Worm (Caenorhabditis elegans) whole organism, L3 larva: ENCODE results near the gene F13A2.5.

ENCODE experiments used
- ZK546.5 ChIP-seq: sonication (generic microtip); optimal IDR thresholded peaks from 2 replicates; lab custom pipeline; 2017; ENCODE audit warnings: missing biosample characterization, missing genetic modification characterization
- aly-2 ChIP-seq: fragments of 150-350 bp; optimal IDR thresholded peaks from 2 replicates; lab custom pipeline; 2014; ENCODE audit warnings: missing biosample characterization, missing genetic modification characterization
- ama-1 ChIP-seq: fragments of 150-350 bp; optimal IDR thresholded peaks from 2 replicates; lab custom pipeline; 2018
- ceh-16 ChIP-seq: sonication (generic microtip); optimal IDR thresholded peaks from 2 replicates; lab custom pipeline; 2017; ENCODE audit warnings: missing biosample characterization, missing genetic modification characterization
- ceh-28 ChIP-seq: fragments of 150-350 bp; optimal IDR thresholded peaks from 2 replicates; lab custom pipeline; 2014; ENCODE audit warnings: missing biosample characterization, missing genetic modification reagents, missing genetic modification characterization
- ceh-82 ChIP-seq: fragments of 150-350 bp; optimal IDR thresholded peaks from 2 replicates; lab custom pipeline; 2014; ENCODE audit warnings: missing biosample characterization, missing genetic modification characterization
- ceh-9 ChIP-seq: sonication (generic microtip); optimal IDR thresholded peaks from 2 replicates; lab custom pipeline; 2018; ENCODE audit warnings: missing biosample characterization, missing genetic modification characterization
- egl-27 ChIP-seq: sonication (generic microtip); optimal IDR thresholded peaks from 4 replicates; lab custom pipeline; 2017; ENCODE audit warnings: missing biosample characterization, missing genetic modification reagents, missing genetic modification characterization
- egl-5 ChIP-seq: fragments of 150-350 bp; optimal IDR thresholded peaks from 2 replicates; lab custom pipeline; 2017; ENCODE audit warnings: missing biosample characterization, missing genetic modification reagents, missing genetic modification characterization, inconsistent platforms
- elt-1 ChIP-seq: fragments of 150-350 bp; optimal IDR thresholded peaks from 2 replicates; lab custom pipeline; 2014; ENCODE audit warnings: missing biosample characterization, missing genetic modification characterization
- elt-2 ChIP-seq: sonication (generic microtip); optimal IDR thresholded peaks from 2 replicates; lab custom pipeline; 2016; ENCODE audit warnings: missing genetic modification reagents, mild to moderate bottlenecking, missing genetic modification characterization, missing compliant biosample characterization
- elt-3 ChIP-seq, 3 experiments: fragments of 150-350 bp in 1 of 3; sonication (generic microtip) in 2 of 3; optimal IDR thresholded peaks; 2 replicates in 2 of 3; 4 replicates in 1 of 3; lab custom pipeline; 2014 to 2017; ENCODE audit warnings: missing biosample characterization in 3 of 3, missing genetic modification characterization in 3 of 3
- eor-1 ChIP-seq, 2 experiments: fragments of 150-350 bp; optimal IDR thresholded peaks; 2 replicates each; lab custom pipeline; 2014 to 2018; ENCODE audit warnings: missing biosample characterization in 2 of 2, missing genetic modification characterization in 2 of 2
- fkh-10 ChIP-seq: sonication (generic microtip); optimal IDR thresholded peaks from 2 replicates; lab custom pipeline; 2017; ENCODE audit warnings: missing biosample characterization, missing genetic modification reagents, missing genetic modification characterization
- fkh-2 ChIP-seq: fragments of 150-350 bp; optimal IDR thresholded peaks from 2 replicates; lab custom pipeline; 2014; ENCODE audit warnings: missing biosample characterization, missing genetic modification reagents, missing genetic modification characterization
- fos-1 ChIP-seq: fragments of 150-350 bp; optimal IDR thresholded peaks from 2 replicates; lab custom pipeline; 2014; ENCODE audit warnings: missing biosample characterization, missing genetic modification characterization
- hmg-11 ChIP-seq: sonication (generic microtip); optimal IDR thresholded peaks from 2 replicates; lab custom pipeline; 2016; ENCODE audit warnings: missing genetic modification characterization, missing compliant biosample characterization
- jun-1 ChIP-seq: fragments of 150-350 bp; optimal IDR thresholded peaks from 2 replicates; lab custom pipeline; 2014; ENCODE audit warnings: missing biosample characterization, missing genetic modification reagents, missing genetic modification characterization
- lin-15B ChIP-seq: fragments of 150-350 bp; optimal IDR thresholded peaks from 2 replicates; lab custom pipeline; 2014; ENCODE audit warnings: missing biosample characterization, missing genetic modification characterization
- lin-39 ChIP-seq: fragments of 150-350 bp; optimal IDR thresholded peaks from 2 replicates; lab custom pipeline; 2018; ENCODE audit warnings: missing biosample characterization, missing genetic modification reagents, missing genetic modification characterization
- lsy-12 ChIP-seq: sonication (generic microtip); optimal IDR thresholded peaks from 2 replicates; lab custom pipeline; 2016; ENCODE audit warnings: mild to moderate bottlenecking, missing genetic modification characterization, missing compliant biosample characterization
- mdl-1 ChIP-seq: fragments of 150-350 bp; optimal IDR thresholded peaks from 2 replicates; lab custom pipeline; 2014; ENCODE audit warnings: missing biosample characterization, missing genetic modification characterization
- mml-1 ChIP-seq: fragments of 150-350 bp; sonication (generic microtip); optimal IDR thresholded peaks from 3 replicates; lab custom pipeline; 2014; ENCODE audit warnings: missing biosample characterization, missing genetic modification characterization
- nfya-1 ChIP-seq: sonication (generic microtip); optimal IDR thresholded peaks from 2 replicates; lab custom pipeline; 2017; ENCODE audit warnings: missing genetic modification characterization, mild to moderate bottlenecking, missing compliant biosample characterization, antibody characterized with exemption, moderate library complexity; ENCODE audit not compliant: insufficient read depth
- nhr-23 ChIP-seq: fragments of 150-350 bp; optimal IDR thresholded peaks from 2 replicates; lab custom pipeline; 2014; ENCODE audit warnings: missing biosample characterization, missing genetic modification reagents, missing genetic modification characterization
- nhr-25 ChIP-seq: sonication (generic microtip); optimal IDR thresholded peaks from 2 replicates; lab custom pipeline; 2017; ENCODE audit warnings: missing biosample characterization, missing genetic modification characterization
- nhr-28 ChIP-seq: fragments of 150-350 bp; optimal IDR thresholded peaks from 2 replicates; lab custom pipeline; 2014; ENCODE audit warnings: missing biosample characterization, missing genetic modification characterization
- nhr-43 ChIP-seq: sonication (generic microtip); optimal IDR thresholded peaks from 2 replicates; lab custom pipeline; 2016; ENCODE audit warnings: mild to moderate bottlenecking, missing genetic modification characterization, missing compliant biosample characterization; ENCODE audit not compliant: poor library complexity, severe bottlenecking
- nhr-67 ChIP-seq: fragments of 150-350 bp; optimal IDR thresholded peaks from 2 replicates; lab custom pipeline; 2014; ENCODE audit warnings: missing biosample characterization, missing genetic modification characterization
- nhr-76 ChIP-seq: fragments of 150-350 bp; sonication (generic microtip); optimal IDR thresholded peaks from 5 replicates; lab custom pipeline; 2014; ENCODE audit warnings: missing biosample characterization, missing genetic modification characterization
- pqm-1 ChIP-seq: fragments of 150-350 bp; optimal IDR thresholded peaks from 2 replicates; lab custom pipeline; 2017; ENCODE audit warnings: missing biosample characterization, missing genetic modification characterization, inconsistent platforms
- sea-2 ChIP-seq: fragments of 150-350 bp; sonication (generic microtip); optimal IDR thresholded peaks from 4 replicates; lab custom pipeline; 2014; ENCODE audit warnings: missing biosample characterization, missing genetic modification reagents, missing genetic modification characterization
- skn-1 ChIP-seq: fragments of 150-350 bp; optimal IDR thresholded peaks from 2 replicates; lab custom pipeline; 2014; ENCODE audit warnings: missing biosample characterization, missing genetic modification characterization
- tbx-2 ChIP-seq: sonication (generic microtip); optimal IDR thresholded peaks from 2 replicates; lab custom pipeline; 2016; ENCODE audit warnings: mild to moderate bottlenecking, missing genetic modification characterization, missing compliant biosample characterization
- unc-62 ChIP-seq: fragments of 150-350 bp; sonication (generic microtip); optimal IDR thresholded peaks from 4 replicates; lab custom pipeline; 2014; ENCODE audit warnings: missing biosample characterization, missing genetic modification reagents, missing genetic modification characterization
- zag-1 ChIP-seq: fragments of 150-350 bp; optimal IDR thresholded peaks from 2 replicates; lab custom pipeline; 2014; ENCODE audit warnings: missing biosample characterization, missing genetic modification characterization
- ztf-11 ChIP-seq: fragments of 150-350 bp; optimal IDR thresholded peaks from 2 replicates; lab custom pipeline; 2014; ENCODE audit warnings: missing biosample characterization, missing genetic modification characterization
- ztf-4 ChIP-seq: fragments of 150-350 bp; optimal IDR thresholded peaks from 2 replicates; lab custom pipeline; 2014; ENCODE audit warnings: missing biosample characterization, missing genetic modification characterization

Gene F13A2.5

DNA sequence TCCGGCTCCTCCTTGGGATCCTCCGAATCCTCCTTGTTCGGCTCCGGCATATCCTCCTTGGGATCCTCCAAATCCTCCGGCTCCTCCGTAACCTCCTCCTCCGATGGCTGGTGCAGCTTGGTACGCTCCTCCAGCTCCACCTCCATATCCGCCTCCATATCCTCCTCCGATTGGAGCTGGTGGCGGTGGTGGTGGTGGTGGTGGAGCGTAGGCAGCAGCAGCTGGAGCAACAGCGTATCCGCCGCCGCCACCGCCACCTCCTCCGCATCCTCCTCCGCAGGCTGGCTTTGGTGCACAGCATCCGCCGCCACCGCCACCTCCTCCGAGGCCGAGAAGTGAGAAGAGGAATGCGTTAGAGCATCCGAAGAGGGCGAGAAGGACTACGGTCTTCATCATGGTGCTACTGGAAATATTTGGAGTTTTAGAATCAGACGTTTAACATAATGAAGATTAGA is 31.0 kb upstream of the F13A2.5 start, which contains the start of gene Y47D7A.15:
TSS of gene Y47D7A.15 (minus strand) at position 405 of the 455 bp plus-strand sequence.
- no peak for TF ChIP-seq mdl-1 (tag; lab: Kevin White, UChicago)
- TF ChIP-seq egl-27, result no peak
- TF ChIP-seq ztf-4, result no peak
- TF ChIP-seq ama-1 (lab: Kevin White, UChicago), result no peak
- TF ChIP-seq elt-3 (tag; optimal IDR thresholded peaks at IDR 0.05; lab: Kevin White, UChicago), result no peak
- no peak for TF ChIP-seq unc-62 (GFP tag; lab: Kevin White, UChicago)
- TF ChIP-seq ztf-11 (tag; lab: Kevin White, UChicago), result no peak

DNA sequence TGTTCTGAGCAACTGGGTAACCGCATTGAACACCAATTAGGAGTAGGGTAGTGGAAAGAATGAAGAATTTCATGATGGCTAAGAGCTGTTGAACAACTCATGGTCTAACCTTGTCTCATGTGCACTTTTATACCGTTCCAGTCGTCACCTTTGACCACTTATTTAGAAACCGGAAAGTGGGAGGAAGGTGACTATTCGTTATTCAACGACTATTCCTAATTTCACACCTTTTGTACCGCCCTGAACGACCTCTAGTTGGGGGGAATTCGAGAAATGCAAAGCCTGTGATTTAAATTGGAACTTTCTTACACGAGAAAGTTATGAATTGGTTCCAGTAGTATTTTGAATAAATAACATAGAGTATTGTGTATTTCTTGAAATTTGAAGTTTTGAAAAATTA is 27.8 kb upstream of the F13A2.5 start, which contains the start of gene Y47D7A.12:
TSS of gene Y47D7A.12 (minus strand) at position 101 of the 400 bp plus-strand sequence.
- no peak for TF ChIP-seq fos-1 (tag; lab: Kevin White, UChicago)
- no peak for TF ChIP-seq lsy-12 (tag; lab: Kevin White, UChicago)
- TF ChIP-seq nhr-25 (tag; lab: Kevin White, UChicago), result no peak
- no peak for TF ChIP-seq nhr-67 (tag; lab: Kevin White, UChicago)
- no peak for TF ChIP-seq zag-1 (tag; lab: Kevin White, UChicago)
- no peak for TF ChIP-seq sea-2 (GFP tag; lab: Kevin White, UChicago)
- TF ChIP-seq ceh-9 (tag; lab: Kevin White, UChicago), result no peak
- no peak for TF ChIP-seq fkh-10
- no peak for TF ChIP-seq nhr-28 (tag; lab: Kevin White, UChicago)
- no peak for TF ChIP-seq unc-62 (GFP tag; lab: Kevin White, UChicago)
- TF ChIP-seq ZK546.5 (tag; lab: Kevin White, UChicago), result no peak

DNA sequence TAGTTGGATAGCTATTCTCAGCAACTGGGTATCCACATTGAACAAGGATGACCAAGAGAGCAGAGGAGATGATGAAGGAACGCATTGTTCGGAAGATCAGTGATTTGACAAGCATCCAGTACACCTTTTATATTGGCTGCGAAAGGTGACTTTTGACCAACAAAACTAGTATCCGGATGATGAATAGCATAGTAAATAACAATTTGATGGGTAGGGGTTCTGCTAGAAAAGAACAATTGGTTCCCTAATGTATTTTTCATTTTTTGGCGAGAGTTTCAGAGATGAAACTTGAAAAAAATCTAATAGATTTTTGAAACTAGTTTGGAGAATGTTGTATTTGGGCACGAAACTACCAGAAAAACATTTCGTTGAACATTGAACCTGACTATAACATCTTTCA is 26.4 kb upstream of the F13A2.5 start, which contains the start of gene Y47D7A.11:
TSS of gene Y47D7A.11 (minus strand) at position 101 of the 400 bp plus-strand sequence.
- TF ChIP-seq eor-1 (tag; optimal IDR thresholded peaks at IDR 0.05; lab: Kevin White, UChicago) (no peak), nhr-76 (tag; lab: Kevin White, UChicago) (no peak), elt-3 (tag; optimal IDR thresholded peaks at IDR 0.05; lab: Kevin White, UChicago) (no peak), pqm-1 (no peak), nfya-1 (no peak), ceh-28 (tag; lab: Kevin White, UChicago) (no peak), ceh-16 (tag; lab: Kevin White, UChicago) (no peak), fos-1 (tag; lab: Kevin White, UChicago) (no peak), lsy-12 (tag; lab: Kevin White, UChicago) (no peak), lin-15B (no peak), hmg-11 (tag; lab: Kevin White, UChicago) (no peak), jun-1 (tag; lab: Kevin White, UChicago) (no peak), ceh-82 (tag; lab: Kevin White, UChicago) (no peak), skn-1 (tag; lab: Kevin White, UChicago) (no peak), elt-1 (tag; lab: Kevin White, UChicago) (no peak), sea-2 (GFP tag; lab: Kevin White, UChicago) (no peak), nhr-43 (tag; lab: Kevin White, UChicago) (no peak), tbx-2 (no peak), ztf-4 (no peak)

DNA sequence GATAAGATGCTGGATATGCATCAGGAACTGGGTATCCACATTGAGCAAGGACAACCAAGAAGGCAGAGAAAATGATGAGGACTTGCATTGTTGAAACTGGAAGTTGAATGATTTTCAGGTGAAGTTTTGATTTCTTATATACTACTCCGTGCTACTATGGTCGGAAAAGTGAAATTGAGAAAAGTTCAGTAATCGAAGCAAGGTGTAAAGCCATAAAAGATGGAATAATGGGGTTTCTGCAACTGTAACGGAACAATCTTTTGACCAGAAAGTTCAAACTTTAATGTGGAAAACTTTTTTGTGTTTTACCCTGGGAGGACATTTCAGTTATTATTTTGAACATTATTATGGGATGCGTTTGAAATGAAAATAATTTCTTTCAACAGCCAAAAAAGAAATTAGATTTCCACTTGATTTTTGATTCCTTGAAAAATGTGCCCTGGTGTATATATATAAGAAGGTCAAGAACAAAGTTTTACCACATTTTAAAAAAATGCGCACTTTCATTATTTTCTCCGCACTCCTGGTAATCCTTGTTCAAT is 22.2 kb upstream of the F13A2.5 start, which contains the start of the genes Y47D7A.9 and Y47D7A.19:
TSS of gene Y47D7A.9 (minus strand) at position 101 of the 542 bp plus-strand sequence.
TSS of gene Y47D7A.19 (plus strand) at position 492 of the 542 bp plus-strand sequence.
- TF ChIP-seq ztf-11 (tag; lab: Kevin White, UChicago) (no peak), fkh-2 (tag; lab: Kevin White, UChicago) (no peak), nhr-67 (tag; lab: Kevin White, UChicago) (no peak), aly-2 (tag; lab: Kevin White, UChicago) (no peak), elt-3 (tag; optimal IDR thresholded peaks at IDR 0.05; lab: Kevin White, UChicago) (no peak), egl-5 (tag; lab: Kevin White, UChicago) (no peak), elt-2 (no peak), mml-1 (tag; lab: Kevin White, UChicago) (no peak), egl-27 (no peak), nhr-23 (no peak), sea-2 (GFP tag; lab: Kevin White, UChicago) (no peak), fkh-10 (no peak), ceh-16 (tag; lab: Kevin White, UChicago) (no peak), ztf-4 (no peak), ceh-9 (tag; lab: Kevin White, UChicago) (no peak), lin-39 (no peak), nhr-43 (tag; lab: Kevin White, UChicago) (no peak)
